Worm (Caenorhabditis elegans): Measurements from ENCODE around the gene C18D4.3.

C18D4.3 gene

ce11 chrV:17532686-17533085, at the start of gene C18D4.3:
Gene C18D4.3, minus strand, starts transcription at chrV:17532786.
- no peak for TF ChIP-seq lin-32 (GFP tag; optimal IDR thresholded peaks at IDR 0.05)
- TF ChIP-seq nhr-237 (tag; optimal IDR thresholded peaks at IDR 0.05): no peak
- no peak for TF ChIP-seq nhr-2 (tag; optimal IDR thresholded peaks at IDR 0.05)
- no peak for TF ChIP-seq sem-2 (GFP tag; optimal IDR thresholded peaks at IDR 0.05)

DNA sequence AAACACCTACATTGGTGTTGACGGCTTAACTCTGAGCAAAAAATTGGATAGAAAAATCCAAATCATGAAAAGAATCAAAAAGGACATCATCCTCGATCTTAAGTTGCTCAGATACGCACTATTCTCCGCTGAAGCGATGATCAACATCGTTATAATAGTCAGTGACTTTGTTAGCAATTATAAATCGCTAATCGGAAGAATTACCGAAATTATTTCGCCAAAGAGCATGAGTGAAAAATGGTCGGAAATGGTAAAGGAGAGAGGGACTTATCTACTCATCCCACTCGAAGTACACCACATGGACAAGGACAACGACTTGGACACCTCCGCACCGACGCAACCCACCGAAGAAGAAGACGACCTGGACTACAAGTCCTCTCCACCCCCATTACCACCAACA, 47.4 kb upstream of the C18D4.3 start:
- TF ChIP-seq bed-3 (GFP tag; optimal IDR thresholded peaks at IDR 0.05) (no peak), unc-120 (tag; optimal IDR thresholded peaks at IDR 0.05; ENCODE audit: poor library complexity, severe bottlenecking) (no peak), lin-13 (tag; optimal IDR thresholded peaks at IDR 0.05) (no peak), ham-2 (GFP tag; optimal IDR thresholded peaks at IDR 0.05) (no peak), nhr-28 (tag; optimal IDR thresholded peaks at IDR 0.05) (no peak), sptf-1 (tag; optimal IDR thresholded peaks at IDR 0.05) (no peak), lin-32 (GFP tag; optimal IDR thresholded peaks at IDR 0.05) (no peak), blmp-1 (tag; optimal IDR thresholded peaks at IDR 0.05) (no peak), mls-2 (tag; optimal IDR thresholded peaks at IDR 0.05) (no peak), unc-62 (GFP tag; optimal IDR thresholded peaks at IDR 0.05) (no peak), mab-5 (tag; optimal IDR thresholded peaks at IDR 0.05) (no peak), cnd-1 (tag; optimal IDR thresholded peaks at IDR 0.05) (no peak), flh-1 (GFP tag; optimal IDR thresholded peaks at IDR 0.05) (no peak), nhr-12 (tag; optimal IDR thresholded peaks at IDR 0.05) (no peak), hlh-1 (tag; optimal IDR thresholded peaks at IDR 0.05) (no peak), sem-2 (GFP tag; optimal IDR thresholded peaks at IDR 0.05) (no peak), pha-4 (tag; optimal IDR thresholded peaks at IDR 0.05) (no peak)

DNA sequence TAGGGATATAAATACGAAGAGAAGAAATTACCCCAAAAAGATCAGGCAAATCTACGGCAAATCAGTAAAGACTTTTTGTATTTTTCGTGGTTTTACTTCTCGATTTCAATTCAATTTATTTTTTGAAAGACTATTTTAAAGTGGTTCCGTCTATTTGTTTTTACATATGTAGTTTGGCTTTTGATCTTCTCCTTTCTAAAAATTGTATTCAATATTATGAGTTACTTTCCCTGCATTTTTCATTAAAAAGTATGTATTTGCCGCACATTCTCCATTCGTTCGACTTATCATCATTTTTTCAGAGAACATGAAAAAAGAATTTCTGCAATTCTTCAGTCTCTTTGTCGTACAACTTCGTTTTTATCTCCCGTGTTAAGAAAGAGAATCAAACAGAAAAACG, 34.3 kb upstream of the C18D4.3 start, which contains the start of gene C38D9.2:
TSS of gene C38D9.2 (plus strand) at position 301 of the 400 bp plus-strand sequence.
- no peak for TF ChIP-seq nhr-237 (tag; optimal IDR thresholded peaks at IDR 0.05)
- TF ChIP-seq lin-32 (GFP tag; optimal IDR thresholded peaks at IDR 0.05): no peak
- no peak for TF ChIP-seq unc-120 (tag; optimal IDR thresholded peaks at IDR 0.05; ENCODE audit: poor library complexity, severe bottlenecking)
- no peak for TF ChIP-seq unc-62 (GFP tag; optimal IDR thresholded peaks at IDR 0.05)
- no peak for TF ChIP-seq nhr-2 (tag; optimal IDR thresholded peaks at IDR 0.05)
- TF ChIP-seq unc-39 (tag; optimal IDR thresholded peaks at IDR 0.05): no peak
- no peak for TF ChIP-seq ceh-43 (GFP tag; optimal IDR thresholded peaks at IDR 0.05)
- TF ChIP-seq pha-4 (tag; optimal IDR thresholded peaks at IDR 0.05): no peak
- TF ChIP-seq sem-2 (GFP tag; optimal IDR thresholded peaks at IDR 0.05): no peak
- TF ChIP-seq bed-3 (GFP tag; optimal IDR thresholded peaks at IDR 0.05): no peak
- TF ChIP-seq tbx-8 (GFP tag; optimal IDR thresholded peaks at IDR 0.05): no peak
- TF ChIP-seq nhr-12 (tag; optimal IDR thresholded peaks at IDR 0.05): no peak
- TF ChIP-seq mab-5 (tag; optimal IDR thresholded peaks at IDR 0.05): no peak
- no peak for TF ChIP-seq ceh-39 (tag; optimal IDR thresholded peaks at IDR 0.05)
- TF ChIP-seq snpc-4 (tag; optimal IDR thresholded peaks at IDR 0.05): no peak
- TF ChIP-seq mep-1 (tag; optimal IDR thresholded peaks at IDR 0.05): no peak
- no peak for TF ChIP-seq ceh-83 (GFP tag; optimal IDR thresholded peaks at IDR 0.05)
- no peak for TF ChIP-seq drap-1 (GFP tag; optimal IDR thresholded peaks at IDR 0.05)

- TF ChIP-seq cnd-1 (tag; optimal IDR thresholded peaks at IDR 0.05) (no peak), M03D4.4 (tag; optimal IDR thresholded peaks at IDR 0.05) (no peak), lin-32 (GFP tag; optimal IDR thresholded peaks at IDR 0.05) (no peak), nhr-2 (tag; optimal IDR thresholded peaks at IDR 0.05) (no peak), ceh-39 (tag; optimal IDR thresholded peaks at IDR 0.05) (no peak)
Measured at ce11 chrV:17565903-17566302, 33.3 kb upstream of the C18D4.3 start, which contains the start of gene fbxa-171. Gene fbxa-171, minus strand, starts transcription at chrV:17566003.

ce11 chrV:17558946-17559345, 26.4 kb upstream of the C18D4.3 start, which contains the start of gene fbxa-172:
Gene fbxa-172, plus strand, starts transcription at chrV:17559246.
- no peak for TF ChIP-seq nhr-76 (tag; optimal IDR thresholded peaks at IDR 0.05)
- TF ChIP-seq cnd-1 (tag; optimal IDR thresholded peaks at IDR 0.05): no peak
- TF ChIP-seq flh-1 (GFP tag; optimal IDR thresholded peaks at IDR 0.05): no peak
- no peak for TF ChIP-seq sptf-1 (tag; optimal IDR thresholded peaks at IDR 0.05)
- TF ChIP-seq mls-2 (tag; optimal IDR thresholded peaks at IDR 0.05): no peak
- no peak for TF ChIP-seq drap-1 (GFP tag; optimal IDR thresholded peaks at IDR 0.05)
- TF ChIP-seq tbx-8 (GFP tag; optimal IDR thresholded peaks at IDR 0.05): no peak
- TF ChIP-seq ham-2 (GFP tag; optimal IDR thresholded peaks at IDR 0.05): no peak
- TF ChIP-seq snpc-4 (tag; optimal IDR thresholded peaks at IDR 0.05): no peak
- no peak for TF ChIP-seq hlh-1 (tag; optimal IDR thresholded peaks at IDR 0.05)

DNA sequence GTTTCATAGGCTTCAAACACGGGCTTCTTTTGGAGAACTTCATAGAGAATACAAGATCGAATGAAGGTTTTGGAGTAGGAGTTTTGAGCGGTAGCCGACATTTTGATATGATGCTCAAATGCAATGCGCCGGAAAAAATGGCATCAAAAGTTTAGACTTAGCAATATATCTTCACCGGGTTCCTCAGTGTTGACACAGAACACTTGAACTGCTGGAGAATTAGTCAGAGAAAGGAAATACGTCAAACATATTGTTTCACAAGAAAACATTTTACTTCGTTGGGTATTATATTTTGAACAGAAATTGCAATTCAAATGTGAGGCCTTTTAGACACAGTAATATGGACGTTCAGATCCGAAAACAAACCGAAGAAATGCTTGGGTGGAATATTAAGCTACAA, 25.8 kb upstream of the C18D4.3 start, which contains the start of gene fbxa-174:
TSS of gene fbxa-174 (minus strand) at position 101 of the 400 bp plus-strand sequence.
- TF ChIP-seq mls-2 (tag; optimal IDR thresholded peaks at IDR 0.05): no peak
- TF ChIP-seq ceh-83 (GFP tag; optimal IDR thresholded peaks at IDR 0.05): no peak
- TF ChIP-seq lsy-2 (tag; optimal IDR thresholded peaks at IDR 0.05): no peak
- no peak for TF ChIP-seq cnd-1 (tag; optimal IDR thresholded peaks at IDR 0.05)
- TF ChIP-seq elt-1 (tag; optimal IDR thresholded peaks at IDR 0.05; ENCODE audit: borderline replicate concordance, insufficient read depth): no peak
- no peak for TF ChIP-seq bed-3 (GFP tag; optimal IDR thresholded peaks at IDR 0.05)
